Worm (Caenorhabditis elegans) whole organism, L2 larva: ENCODE measurements around the gene memi-1.

Source experiments
- C34F6.9 ChIP-seq: fragments of 150-350 bp; optimal IDR thresholded peaks from 2 replicates; lab custom pipeline; 2014; ENCODE audit warnings: missing biosample characterization, missing genetic modification characterization
- R02D3.7 ChIP-seq: fragments of 150-350 bp; optimal IDR thresholded peaks from 2 replicates; lab custom pipeline; 2014; ENCODE audit warnings: missing biosample characterization, missing genetic modification characterization
- ZK546.5 ChIP-seq: sonication (generic microtip); optimal IDR thresholded peaks from 2 replicates; lab custom pipeline; 2017; ENCODE audit warnings: missing biosample characterization, missing genetic modification characterization
- alr-1 ChIP-seq: fragments of 150-350 bp; optimal IDR thresholded peaks from 2 replicates; lab custom pipeline; 2014; ENCODE audit warnings: missing biosample characterization, missing genetic modification characterization
- blmp-1 ChIP-seq: sonication (generic microtip); optimal IDR thresholded peaks from 2 replicates; lab custom pipeline; 2017; ENCODE audit warnings: missing genetic modification characterization, mild to moderate bottlenecking, missing compliant biosample characterization, antibody characterized with exemption, moderate library complexity; ENCODE audit not compliant: insufficient read depth
- lin-39 ChIP-seq: fragments of 150-350 bp; optimal IDR thresholded peaks from 2 replicates; lab custom pipeline; 2014; ENCODE audit warnings: missing biosample characterization, missing genetic modification reagents, missing genetic modification characterization
- nhr-12 ChIP-seq: fragments of 150-350 bp; optimal IDR thresholded peaks from 2 replicates; lab custom pipeline; 2014; ENCODE audit warnings: missing biosample characterization, missing genetic modification characterization
- nhr-77 ChIP-seq: fragments of 150-350 bp; optimal IDR thresholded peaks from 2 replicates; lab custom pipeline; 2014; ENCODE audit warnings: missing biosample characterization, missing genetic modification characterization
- snpc-4 ChIP-seq: fragments of 150-350 bp; optimal IDR thresholded peaks from 2 replicates; lab custom pipeline; 2014; ENCODE audit warnings: missing biosample characterization, missing genetic modification characterization
- unc-62 ChIP-seq: fragments of 150-350 bp; optimal IDR thresholded peaks from 2 replicates; lab custom pipeline; 2014; ENCODE audit warnings: missing biosample characterization, missing genetic modification reagents, missing genetic modification characterization

ce11 chrIV:4742480-4742879, 17.7 kb downstream of the memi-1 start:
- TF ChIP-seq nhr-77 (no peak), lin-39 (no peak), ZK546.5 (tag; lab: Kevin White, UChicago) (no peak), snpc-4 (tag; lab: Kevin White, UChicago) (no peak), nhr-12 (no peak), R02D3.7 (tag; lab: Kevin White, UChicago) (no peak), unc-62 (GFP tag; lab: Kevin White, UChicago) (no peak), C34F6.9 (tag; lab: Kevin White, UChicago) (no peak), blmp-1 (tag; lab: Kevin White, UChicago) (no peak), alr-1 (tag; lab: Kevin White, UChicago) (no peak)
